Worm (Caenorhabditis elegans): Measurements from ENCODE around the gene W01H2.2.
A peak's percentile ranks its signal among the peaks of the same experiment; 100 is the strongest.

The W01H2.2 gene

DNA sequence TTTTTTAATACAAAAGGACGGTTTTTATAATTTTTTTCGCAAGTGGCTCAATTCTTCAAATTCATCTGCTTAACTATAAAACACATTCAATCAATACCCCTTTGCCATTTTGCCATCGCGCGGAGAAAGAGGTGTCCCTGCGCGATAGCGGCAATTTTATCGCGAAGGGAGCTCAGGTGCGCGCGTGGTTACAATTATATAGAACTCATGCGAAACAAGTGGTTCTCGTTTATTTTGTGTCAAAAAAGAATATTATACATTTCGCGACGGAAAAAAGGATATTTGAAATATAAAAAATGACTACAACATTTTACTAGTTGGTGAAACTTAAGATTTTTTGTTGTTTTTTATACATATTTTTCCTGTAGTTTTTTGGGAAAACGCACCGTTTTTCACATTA, 9.1 kb downstream of the W01H2.2 start (continued):
- TF ChIP-seq hlh-30 (tag; optimal IDR thresholded peaks at IDR 0.05; ENCODE audit: insufficient read depth) (peak; percentile 96), ces-1 (GFP tag; optimal IDR thresholded peaks at IDR 0.05) (peak; percentile 94), daf-16 (GFP tag; optimal IDR thresholded peaks at IDR 0.05) (peak; percentile 96 to 99), daf-16 (tag; optimal IDR thresholded peaks at IDR 0.05) (peak; percentile 95), lim-7 (GFP tag; IDR thresholded peaks at IDR 0.05) (peak; percentile 79), lin-13 (GFP tag; optimal IDR thresholded peaks at IDR 0.05) (peak; percentile 96), ceh-20 (GFP tag; IDR thresholded peaks at IDR 0.05) (peak; percentile 98), pqm-1 (tag; optimal IDR thresholded peaks at IDR 0.05) (peak; percentile 40), lin-39 (tag; optimal IDR thresholded peaks at IDR 0.05) (peak; percentile 87), lsy-2 (tag; optimal IDR thresholded peaks at IDR 0.05) (peak; percentile 97), zag-1 (tag; optimal IDR thresholded peaks at IDR 0.05) (peak; percentile 98), ctbp-1 (GFP tag; IDR thresholded peaks at IDR 0.05) (peak; percentile 99), ZK546.5 (tag; optimal IDR thresholded peaks at IDR 0.05) (peak; percentile 40 to 81), nhr-76 (tag; optimal IDR thresholded peaks at IDR 0.05) (peak; percentile 70)

DNA sequence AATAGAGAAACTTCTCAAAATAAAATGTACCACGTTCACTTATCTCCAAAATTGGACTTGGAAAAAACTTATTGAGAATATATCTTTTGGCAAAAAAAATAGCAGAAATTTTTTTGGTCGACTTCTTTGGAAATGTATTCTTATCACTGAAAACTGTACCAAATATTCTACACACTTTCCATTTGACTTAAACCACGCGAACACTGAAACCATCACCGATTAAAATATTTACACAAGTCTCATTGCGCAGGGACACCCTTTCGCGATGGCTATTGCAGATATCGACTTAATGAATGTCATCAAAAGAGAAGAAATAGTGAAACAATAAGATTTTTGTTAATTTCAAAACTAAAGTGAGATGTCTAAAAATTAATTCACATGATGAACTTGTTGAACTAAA, 9.8 kb downstream of the W01H2.2 start:
- TF ChIP-seq nhr-10 (tag; optimal IDR thresholded peaks at IDR 0.05) (no peak), ceh-62 (tag; optimal IDR thresholded peaks at IDR 0.05) (no peak), F10B5.3 (tag; optimal IDR thresholded peaks at IDR 0.05) (no peak), ztf-11 (tag; optimal IDR thresholded peaks at IDR 0.05) (no peak), ztf-7 (tag; optimal IDR thresholded peaks at IDR 0.05) (peak; percentile 53), gei-8 (GFP tag; optimal IDR thresholded peaks at IDR 0.05) (no peak), zfp-2 (tag; optimal IDR thresholded peaks at IDR 0.05) (no peak), mxl-3 (GFP tag; optimal IDR thresholded peaks at IDR 0.05) (peak; percentile 21), spr-1 (tag; optimal IDR thresholded peaks at IDR 0.05) (no peak), T20F7.1 (GFP tag; optimal IDR thresholded peaks at IDR 0.05) (no peak), Y5F2A.4 (GFP tag; optimal IDR thresholded peaks at IDR 0.05) (no peak), ama-1 (optimal IDR thresholded peaks at IDR 0.05) (no peak), sdz-12 (GFP tag; optimal IDR thresholded peaks at IDR 0.05) (no peak), tra-1 (GFP tag; IDR thresholded peaks at IDR 0.05) (0 out of 2 replicates have a peak, but pooled peaks have one; percentile 18), madf-9 (GFP tag; conservative IDR thresholded peaks at IDR 0.05) (peak; percentile 50; the same call in 1 of the 2 replicates), dmd-9 (GFP tag; IDR thresholded peaks at IDR 0.05) (no peak), ctbp-1 (GFP tag; IDR thresholded peaks at IDR 0.05) (no peak), hmg-1.1 (GFP tag; IDR thresholded peaks at IDR 0.05) (peak; percentile 76), snpc-1.2 (GFP tag; IDR thresholded peaks at IDR 0.05) (no peak), dpl-1 (GFP tag; optimal IDR thresholded peaks at IDR 0.05) (no peak), daf-16 (GFP tag; optimal IDR thresholded peaks at IDR 0.05) (no peak), daf-16 (tag; optimal IDR thresholded peaks at IDR 0.05) (peak; percentile 61), zfp-3 (GFP tag; conservative IDR thresholded peaks at IDR 0.05) (0 out of 2 replicates have a peak, but pooled peaks have one; percentile 22), nhr-77 (tag; optimal IDR thresholded peaks at IDR 0.05) (peak; percentile 98), tag-97 (GFP tag; IDR thresholded peaks at IDR 0.05) (no peak), pqm-1 (tag; optimal IDR thresholded peaks at IDR 0.05) (peak; percentile 12), lin-29 (GFP tag; IDR thresholded peaks at IDR 0.05) (0 out of 2 replicates have a peak, but pooled peaks have one; percentile 13), snpc-4 (tag; optimal IDR thresholded peaks at IDR 0.05) (no peak), lin-1 (GFP tag; IDR thresholded peaks at IDR 0.05) (no peak), lim-7 (GFP tag; IDR thresholded peaks at IDR 0.05) (no peak), lin-13 (GFP tag; optimal IDR thresholded peaks at IDR 0.05) (no peak), hlh-11 (tag; optimal IDR thresholded peaks at IDR 0.05) (no peak), fos-1 (tag; optimal IDR thresholded peaks at IDR 0.05) (peak; percentile 79), ceh-82 (tag; optimal IDR thresholded peaks at IDR 0.05) (no peak), nhr-102 (tag; optimal IDR thresholded peaks at IDR 0.05) (peak; percentile 56), ZK546.5 (tag; optimal IDR thresholded peaks at IDR 0.05) (no peak), D1046.2 (GFP tag; IDR thresholded peaks at IDR 0.05) (no peak), mes-2 (tag; optimal IDR thresholded peaks at IDR 0.05; ENCODE audit: poor library complexity, severe bottlenecking) (peak; percentile 88), aha-1 (tag) (peak; percentile 40), T26A8.4 (GFP tag; IDR thresholded peaks at IDR 0.05) (peak; percentile 68), lir-3 (tag; optimal IDR thresholded peaks at IDR 0.05) (no peak), nhr-237 (tag; optimal IDR thresholded peaks at IDR 0.05) (peak; percentile 36), daf-19 (GFP tag; conservative IDR thresholded peaks at IDR 0.05) (no peak), jun-1 (tag; optimal IDR thresholded peaks at IDR 0.05) (peak; percentile 54)
